Worm (Caenorhabditis elegans): ENCODE data around the gene sre-48.

ce11 chrII:14005183-14005582, 25.5 kb upstream of the sre-48 start:
- TF ChIP-seq lin-39 (tag; optimal IDR thresholded peaks at IDR 0.05) (no peak), aha-1 (tag; optimal IDR thresholded peaks at IDR 0.05) (no peak), unc-62 (GFP tag; optimal IDR thresholded peaks at IDR 0.05) (no peak), tbx-2 (tag; optimal IDR thresholded peaks at IDR 0.05) (no peak), blmp-1 (tag; optimal IDR thresholded peaks at IDR 0.05) (no peak), elt-3 (tag; optimal IDR thresholded peaks at IDR 0.05) (no peak)

Measured in whole organism, L1 larva.